Fruit fly (Drosophila melanogaster) whole organism, embryonic: ENCODE data around the gene CG2767.
A peak's percentile ranks its signal among the peaks of the same experiment; 100 is the strongest.

Experiments
- ATbp ChIP-seq: fragments of 200-800 bp; sonication (Bioruptor generic); optimal IDR thresholded peaks from 2 replicates; lab custom pipeline; 2017; ENCODE audit warnings: missing biosample characterization, mild to moderate bottlenecking, missing genetic modification characterization, missing genetic modification reagents
- CG10267 ChIP-seq: fragments of 200-800 bp; sonication (Bioruptor generic); optimal IDR thresholded peaks from 2 replicates; lab custom pipeline; 2018; ENCODE audit warnings: missing biosample characterization, mild to moderate bottlenecking, missing genetic modification characterization, moderate library complexity
- CG10959 ChIP-seq: fragments of 200-800 bp; sonication (Bioruptor generic); IDR thresholded peaks from 2 replicates; pipeline ENCODE4 v1.3.6; 2022; ENCODE audit warnings: missing biosample characterization, missing genetic modification characterization
- CG11093 ChIP-seq: fragments of 200-800 bp; sonication (Bioruptor generic); IDR thresholded peaks from 3 replicates; pipeline ENCODE4 v1.3.6; 2022; ENCODE audit warnings: missing biosample characterization, missing genetic modification characterization
- CG12104 ChIP-seq: fragments of 200-800 bp; sonication (Bioruptor generic); optimal IDR thresholded peaks from 3 replicates; lab custom pipeline; 2016; ENCODE audit warnings: missing biosample characterization, missing genetic modification characterization
- CG13424 ChIP-seq: fragments of 200-800 bp; sonication (Bioruptor generic); optimal IDR thresholded peaks from 2 replicates; lab custom pipeline; 2019; ENCODE audit warnings: missing biosample characterization, mild to moderate bottlenecking, missing genetic modification characterization, moderate library complexity
- CG13624 ChIP-seq: fragments of 200-800 bp; sonication (Bioruptor generic); optimal IDR thresholded peaks from 2 replicates; lab custom pipeline; 2016; ENCODE audit warnings: missing biosample characterization, missing genetic modification characterization
- CG13775 ChIP-seq: fragments of 200-800 bp; sonication (Bioruptor generic); optimal IDR thresholded peaks from 3 replicates; lab custom pipeline; 2017; ENCODE audit warnings: missing biosample characterization, mild to moderate bottlenecking, missing genetic modification characterization
- CG14860 ChIP-seq: fragments of 200-800 bp; sonication (Bioruptor generic); IDR thresholded peaks from 3 replicates; pipeline ENCODE4 v1.3.6; 2022; ENCODE audit warnings: missing biosample characterization, missing genetic modification characterization; ENCODE audit not compliant: partially characterized antibody
- CG15514 ChIP-seq: fragments of 200-800 bp; sonication (Bioruptor generic); optimal IDR thresholded peaks from 3 replicates; lab custom pipeline; 2017; ENCODE audit warnings: missing biosample characterization, missing genetic modification characterization, mild to moderate bottlenecking, moderate library complexity, missing genetic modification reagents
- CG17186 ChIP-seq: fragments of 200-800 bp; sonication (Bioruptor generic); optimal IDR thresholded peaks from 3 replicates; lab custom pipeline; 2017; ENCODE audit warnings: missing biosample characterization, missing genetic modification reagents, missing genetic modification characterization
- CG30020 ChIP-seq: fragments of 200-800 bp; optimal IDR thresholded peaks from 2 replicates; lab custom pipeline; 2019; ENCODE audit warnings: missing biosample characterization, mild to moderate bottlenecking, missing genetic modification characterization, moderate library complexity
- CG3163 ChIP-seq: fragments of 200-800 bp; sonication (Bioruptor generic); optimal IDR thresholded peaks from 3 replicates; lab custom pipeline; 2016; ENCODE audit warnings: missing biosample characterization, missing genetic modification characterization
- CG33213 ChIP-seq: fragments of 200-800 bp; sonication (Bioruptor generic); optimal IDR thresholded peaks from 3 replicates; lab custom pipeline; 2016; ENCODE audit warnings: missing biosample characterization, missing genetic modification characterization
- CG34376 ChIP-seq: fragments of 200-800 bp; sonication (Bioruptor generic); optimal IDR thresholded peaks from 2 replicates; lab custom pipeline; 2018; ENCODE audit warnings: missing biosample characterization, mild to moderate bottlenecking, missing genetic modification characterization
- CG34422 ChIP-seq: fragments of 200-800 bp; sonication (Bioruptor generic); IDR thresholded peaks from 3 replicates; pipeline ENCODE4 v1.3.6; 2022; ENCODE audit warnings: missing biosample characterization, missing genetic modification characterization
- CG5180 ChIP-seq: fragments of 200-800 bp; sonication (Bioruptor generic); optimal IDR thresholded peaks from 3 replicates; lab custom pipeline; 2017; ENCODE audit warnings: missing biosample characterization, missing genetic modification characterization, mild to moderate bottlenecking, moderate library complexity, missing genetic modification reagents
- CG9609 ChIP-seq: fragments of 200-800 bp; sonication (Bioruptor generic); optimal IDR thresholded peaks from 3 replicates; lab custom pipeline; 2016; ENCODE audit warnings: missing biosample characterization, missing genetic modification characterization
- D19A ChIP-seq: fragments of 200-800 bp; optimal IDR thresholded peaks from 3 replicates; lab custom pipeline; 2019; ENCODE audit warnings: missing biosample characterization, mild to moderate bottlenecking, missing genetic modification characterization, moderate library complexity
- E2f1 ChIP-seq: fragments of 200-800 bp; sonication (Bioruptor generic); IDR thresholded peaks from 2 replicates; pipeline ENCODE4 v1.3.6; 2022; ENCODE audit warnings: missing biosample characterization, missing genetic modification characterization
- Ets97D ChIP-seq: fragments of 200-800 bp; sonication (Bioruptor generic); optimal IDR thresholded peaks from 3 replicates; lab custom pipeline; 2016; ENCODE audit warnings: missing biosample characterization, missing genetic modification characterization
- HLH4C ChIP-seq: fragments of 200-800 bp; sonication (Bioruptor generic); IDR thresholded peaks from 3 replicates; pipeline ENCODE4 v1.3.6; 2022; ENCODE audit warnings: missing biosample characterization, missing genetic modification characterization; ENCODE audit not compliant: partially characterized antibody
- Lhr ChIP-seq: fragments of 200-800 bp; sonication (Bioruptor generic); optimal IDR thresholded peaks from 3 replicates; lab custom pipeline; 2017; ENCODE audit warnings: mild to moderate bottlenecking, missing biosample characterization, missing genetic modification reagents, missing genetic modification characterization
- Mad ChIP-seq: fragments of 200-800 bp; sonication (Bioruptor generic); optimal IDR thresholded peaks from 2 replicates; lab custom pipeline; 2016; ENCODE audit warnings: missing biosample characterization, missing genetic modification characterization
- Med ChIP-seq: fragments of 200-800 bp; sonication (Bioruptor generic); peaks from one replicate; lab custom pipeline; 2016; ENCODE audit warnings: missing biosample characterization, missing genetic modification characterization, mild to moderate bottlenecking, inconsistent platforms, moderate library complexity
- Mes4 ChIP-seq: fragments of 200-800 bp; sonication (Bioruptor generic); optimal IDR thresholded peaks from 2 replicates; lab custom pipeline; 2016; ENCODE audit warnings: missing biosample characterization, missing genetic modification characterization
- Oaz ChIP-seq: fragments of 200-800 bp; sonication (Bioruptor generic); IDR thresholded peaks from 2 replicates; pipeline ENCODE4 v1.3.6; 2022; ENCODE audit warnings: missing biosample characterization, missing genetic modification characterization
- Opbp ChIP-seq: fragments of 200-800 bp; sonication (Bioruptor generic); IDR thresholded peaks from 3 replicates; pipeline ENCODE4 v1.3.6; 2022; ENCODE audit warnings: missing biosample characterization, missing genetic modification characterization; ENCODE audit not compliant: partially characterized antibody
- Rfx ChIP-seq: fragments of 200-800 bp; sonication (Bioruptor generic); IDR thresholded peaks from 2 replicates; pipeline ENCODE4 v1.3.6; 2022; ENCODE audit warnings: missing biosample characterization, missing genetic modification characterization
- aop ChIP-seq: fragments of 200-800 bp; sonication (Bioruptor generic); IDR thresholded peaks from 2 replicates; pipeline ENCODE4 v1.3.6; 2022; ENCODE audit warnings: missing biosample characterization, missing genetic modification characterization
- ap ChIP-seq: fragments of 200-800 bp; sonication (Bioruptor generic); IDR thresholded peaks from 2 replicates; pipeline ENCODE4 v1.3.6; 2022; ENCODE audit warnings: missing biosample characterization, missing genetic modification characterization
- bab2 ChIP-seq: fragments of 200-800 bp; sonication (Bioruptor generic); optimal IDR thresholded peaks from 2 replicates; lab custom pipeline; 2016; ENCODE audit warnings: missing biosample characterization, missing genetic modification characterization
- chn ChIP-seq: fragments of 200-800 bp; sonication (Bioruptor generic); optimal IDR thresholded peaks from 2 replicates; lab custom pipeline; 2016; ENCODE audit warnings: missing biosample characterization, missing genetic modification characterization
- ci ChIP-seq: fragments of 200-800 bp; sonication (Bioruptor generic); IDR thresholded peaks from 3 replicates; pipeline ENCODE4 v1.3.6; 2022; ENCODE audit warnings: missing biosample characterization, missing genetic modification characterization
- corto ChIP-seq: fragments of 200-800 bp; sonication (Bioruptor generic); optimal IDR thresholded peaks from 2 replicates; lab custom pipeline; 2016; ENCODE audit warnings: missing biosample characterization, mild to moderate bottlenecking, missing genetic modification characterization, moderate library complexity
- dimm ChIP-seq: fragments of 200-800 bp; sonication (Bioruptor generic); IDR thresholded peaks from 2 replicates; pipeline ENCODE4 v1.3.6; 2022; ENCODE audit warnings: missing biosample characterization, missing genetic modification characterization
- ftz-f1 ChIP-seq: fragments of 200-800 bp; sonication (Bioruptor generic); optimal IDR thresholded peaks from 2 replicates; lab custom pipeline; 2016; ENCODE audit warnings: missing biosample characterization, missing genetic modification characterization
- gem ChIP-seq: fragments of 200-800 bp; sonication (Bioruptor generic); optimal IDR thresholded peaks from 2 replicates; lab custom pipeline; 2019; ENCODE audit warnings: missing biosample characterization, mild to moderate bottlenecking, missing genetic modification characterization, moderate library complexity
- hb ChIP-seq: fragments of 200-800 bp; sonication (Bioruptor generic); IDR thresholded peaks from 3 replicates; pipeline ENCODE4 v1.3.6; 2022; ENCODE audit warnings: missing biosample characterization, missing genetic modification characterization; ENCODE audit not compliant: partially characterized antibody
- kah ChIP-seq: fragments of 200-800 bp; sonication (Bioruptor generic); optimal IDR thresholded peaks from 2 replicates; lab custom pipeline; 2018; ENCODE audit warnings: missing biosample characterization, mild to moderate bottlenecking, missing genetic modification characterization
- lbe ChIP-seq: fragments of 200-800 bp; sonication (Bioruptor generic); optimal IDR thresholded peaks from 2 replicates; lab custom pipeline; 2016; ENCODE audit warnings: missing biosample characterization, mild to moderate bottlenecking, missing genetic modification characterization
- lov ChIP-seq, 2 experiments: fragments of 200-800 bp in 1 of 2; fragments of >200 bp in 1 of 2; sonication (Bioruptor generic) in 1 of 2; IDR thresholded peaks in 1 of 2; optimal IDR thresholded peaks in 1 of 2; 2 replicates in 1 of 2; 3 replicates in 1 of 2; pipeline versions ENCODE4 v1.3.6 to Lab custom; 2017 to 2022; ENCODE audit warnings: missing biosample characterization in 1 of 2, missing genetic modification characterization in 1 of 2
- nerfin-2 ChIP-seq: fragments of 200-800 bp; sonication (Bioruptor generic); IDR thresholded peaks from 2 replicates; pipeline ENCODE4 v1.3.6; 2022; ENCODE audit warnings: missing biosample characterization, missing genetic modification characterization; ENCODE audit not compliant: partially characterized antibody
- nmo ChIP-seq: fragments of 200-800 bp; sonication (Bioruptor generic); optimal IDR thresholded peaks from 2 replicates; lab custom pipeline; 2018; ENCODE audit warnings: missing biosample characterization, mild to moderate bottlenecking, missing genetic modification characterization, moderate library complexity
- sima ChIP-seq: fragments of 200-800 bp; sonication (Bioruptor generic); optimal IDR thresholded peaks from 2 replicates; lab custom pipeline; 2016; ENCODE audit warnings: missing biosample characterization, missing genetic modification characterization
- tap ChIP-seq: fragments of 200-800 bp; optimal IDR thresholded peaks from 3 replicates; lab custom pipeline; 2019; ENCODE audit warnings: missing biosample characterization, mild to moderate bottlenecking, missing genetic modification characterization, moderate library complexity
- zfh2 ChIP-seq: fragments of 200-800 bp; sonication (Bioruptor generic); optimal IDR thresholded peaks from 2 replicates; lab custom pipeline; 2016; ENCODE audit warnings: missing biosample characterization, missing genetic modification characterization

CG2767 gene

DNA sequence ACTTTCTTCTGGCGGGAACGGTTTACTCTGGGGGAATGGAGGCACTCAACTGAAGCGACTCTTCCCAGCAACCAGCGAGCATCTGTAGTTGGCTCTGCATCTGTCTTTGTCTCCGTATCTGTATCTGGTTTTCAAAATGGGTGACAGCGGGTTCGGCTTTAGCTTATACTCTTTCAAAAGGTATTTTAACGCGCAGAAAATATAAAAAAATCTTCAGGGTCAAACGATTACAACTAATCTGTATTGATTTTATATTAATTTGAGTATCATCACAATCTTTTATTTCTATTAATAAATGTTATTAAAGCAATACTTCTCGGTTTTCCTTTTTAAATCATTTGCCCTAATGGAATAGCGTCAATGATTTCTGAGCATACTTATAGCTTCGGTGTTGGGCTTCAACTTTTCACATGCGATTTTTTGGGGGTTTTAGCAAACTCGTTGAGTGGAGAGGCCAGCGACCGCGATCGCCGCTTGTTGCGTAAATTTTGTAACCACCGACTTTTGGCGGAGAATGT, 21.6 kb upstream of the CG2767 start, which contains the start of gene ImpE3:
ImpE3 (minus strand) TSS at position 51 of the 518 bp plus-strand sequence.
- TF ChIP-seq Rfx (GFP tag; lab: Robert Waterston, UW) (0 out of 2 replicates have a peak, but pooled peaks have one; percentile 10), lbe (GFP tag; lab: Kevin White, UChicago) (peak; percentile 66), gem (tag; lab: Kevin White, UChicago) (peak; percentile 32), CG33213 (no peak), corto (GFP tag; lab: Kevin White, UChicago) (peak; percentile 23), D19A (tag; lab: Kevin White, UChicago) (peak; percentile 82), CG9609 (GFP tag; lab: Kevin White, UChicago) (no peak), CG12104 (no peak)

dm6 chr3R:8027203-8027688, 19.3 kb upstream of the CG2767 start:
- TF ChIP-seq Mes4 (no peak), ap (peak; percentile 56), CG5180 (GFP tag; lab: Kevin White, UChicago) (peak; percentile 40), ATbp (peak; percentile 86), zfh2 (GFP tag; lab: Kevin White, UChicago) (peak; percentile 30), HLH4C (GFP tag; lab: Robert Waterston, UW) (no peak), ci (GFP tag; lab: Robert Waterston, UW) (peak; percentile 56; the same call in 1 of the 3 replicates), CG15514 (peak; percentile 45), Med (GFP tag; lab: Kevin White, UChicago) (peak; percentile 77), E2f1 (peak; percentile 69), bab2 (GFP tag; lab: Kevin White, UChicago) (peak; percentile 6), CG34422 (GFP tag; lab: Robert Waterston, UW) (0 out of 3 replicates have a peak, but pooled peaks have one; percentile 7), CG34376 (no peak), Opbp (GFP tag; lab: Robert Waterston, UW) (no peak), CG13775 (GFP tag; lab: Kevin White, UChicago) (peak; percentile 90), CG30020 (tag; lab: Kevin White, UChicago) (no peak), Ets97D (GFP tag; lab: Kevin White, UChicago) (no peak), CG3163 (GFP tag; lab: Kevin White, UChicago) (peak; percentile 86), CG17186 (GFP tag; lab: Kevin White, UChicago) (no peak), CG13424 (tag; lab: Kevin White, UChicago) (peak; percentile 96), ftz-f1 (GFP tag; lab: Kevin White, UChicago) (no peak), nmo (GFP tag; lab: Kevin White, UChicago) (peak; percentile 92), kah (GFP tag; lab: Kevin White, UChicago) (peak; percentile 63), dimm (GFP tag; lab: Robert Waterston, UW) (no peak; the same call in 1 of the 2 replicates), lov (optimal IDR thresholded peaks at IDR 0.05; lab: Kevin White, UChicago) (no peak), lov (GFP tag; IDR thresholded peaks at IDR 0.05; lab: Robert Waterston, UW) (no peak), chn (peak; percentile 31), CG14860 (GFP tag; lab: Robert Waterston, UW) (no peak), aop (no peak), Oaz (GFP tag; lab: Robert Waterston, UW) (no peak), CG11093 (GFP tag; lab: Robert Waterston, UW) (peak; percentile 34; the same call in 1 of the 3 replicates), tap (tag; lab: Kevin White, UChicago) (peak; percentile 77), sima (GFP tag; lab: Kevin White, UChicago) (no peak), Mad (GFP tag; lab: Kevin White, UChicago) (peak; percentile 34), CG13624 (GFP tag; lab: Kevin White, UChicago) (no peak), Lhr (peak; percentile 13), nerfin-2 (GFP tag; lab: Robert Waterston, UW) (no peak), hb (GFP tag; lab: Robert Waterston, UW) (no peak), CG10267 (tag; lab: Kevin White, UChicago) (peak; percentile 82), CG10959 (0 out of 2 replicates have a peak, but pooled peaks have one; percentile 4)
